Fruit fly (Drosophila melanogaster) whole organism, embryonic: ENCODE results near the gene CG10841.
A peak's percentile ranks its signal among the peaks of the same experiment; 100 is the strongest.

Source experiments
- ATbp ChIP-seq: fragments of 200-800 bp; sonication (Bioruptor generic); optimal IDR thresholded peaks from 2 replicates; lab custom pipeline; 2017; ENCODE audit warnings: missing biosample characterization, mild to moderate bottlenecking, missing genetic modification characterization, missing genetic modification reagents
- Antp ChIP-seq: fragments of 200-800 bp; sonication (Bioruptor generic); optimal IDR thresholded peaks from 3 replicates; lab custom pipeline; 2016; ENCODE audit warnings: missing biosample characterization, missing genetic modification characterization
- Atf3 ChIP-seq: fragments of 200-800 bp; sonication (Bioruptor generic); optimal IDR thresholded peaks from 3 replicates; lab custom pipeline; 2016; ENCODE audit warnings: missing biosample characterization, missing genetic modification characterization
- CG10462 ChIP-seq: fragments of 200-800 bp; sonication (Bioruptor generic); optimal IDR thresholded peaks from 2 replicates; lab custom pipeline; 2016; ENCODE audit warnings: missing biosample characterization, missing genetic modification characterization
- CG11560 ChIP-seq: fragments of 200-800 bp; sonication (Bioruptor generic); IDR thresholded peaks from 3 replicates; pipeline ENCODE4 v1.3.6; 2022; ENCODE audit warnings: missing biosample characterization, missing genetic modification characterization
- CG12744 ChIP-seq: fragments of 200-800 bp; sonication (Bioruptor generic); optimal IDR thresholded peaks from 2 replicates; lab custom pipeline; 2016; ENCODE audit warnings: missing biosample characterization, missing genetic modification characterization
- CG13424 ChIP-seq: fragments of 200-800 bp; sonication (Bioruptor generic); optimal IDR thresholded peaks from 2 replicates; lab custom pipeline; 2019; ENCODE audit warnings: missing biosample characterization, mild to moderate bottlenecking, missing genetic modification characterization, moderate library complexity
- CG1603 ChIP-seq: fragments of 200-800 bp; sonication (Bioruptor generic); optimal IDR thresholded peaks from 2 replicates; lab custom pipeline; 2019; ENCODE audit warnings: missing biosample characterization, mild to moderate bottlenecking, missing genetic modification characterization, moderate library complexity
- CG17912 ChIP-seq: fragments of 200-800 bp; sonication (Bioruptor generic); optimal IDR thresholded peaks from 2 replicates; lab custom pipeline; 2018; ENCODE audit warnings: missing biosample characterization, mild to moderate bottlenecking, missing genetic modification characterization
- CG18764 ChIP-seq: fragments of 200-800 bp; sonication (Bioruptor generic); optimal IDR thresholded peaks from 3 replicates; lab custom pipeline; 2016; ENCODE audit warnings: missing biosample characterization, missing genetic modification characterization
- CG30020 ChIP-seq: fragments of 200-800 bp; optimal IDR thresholded peaks from 2 replicates; lab custom pipeline; 2019; ENCODE audit warnings: missing biosample characterization, mild to moderate bottlenecking, missing genetic modification characterization, moderate library complexity
- CG30431 ChIP-seq: fragments of 200-800 bp; sonication (Bioruptor generic); optimal IDR thresholded peaks from 2 replicates; lab custom pipeline; 2017; ENCODE audit warnings: missing biosample characterization, missing genetic modification characterization
- CG5953 ChIP-seq: fragments of 200-800 bp; sonication (Bioruptor generic); IDR thresholded peaks from 2 replicates; pipeline ENCODE4 v1.3.6; 2022; ENCODE audit warnings: missing biosample characterization, missing genetic modification characterization
- CG7556 ChIP-seq: fragments of 200-800 bp; sonication (Bioruptor generic); optimal IDR thresholded peaks from 2 replicates; lab custom pipeline; 2017; ENCODE audit warnings: missing biosample characterization, mild to moderate bottlenecking, missing genetic modification characterization
- CG7987 ChIP-seq: fragments of 200-800 bp; sonication (Bioruptor generic); optimal IDR thresholded peaks from 2 replicates; lab custom pipeline; 2018; ENCODE audit warnings: missing biosample characterization, mild to moderate bottlenecking, missing genetic modification characterization, moderate library complexity
- CTCF ChIP-seq: fragments of 200-800 bp; sonication (Bioruptor generic); optimal IDR thresholded peaks from 2 replicates; lab custom pipeline; 2017; ENCODE audit warnings: missing biosample characterization, mild to moderate bottlenecking, missing genetic modification characterization, moderate library complexity
- Dll ChIP-seq: fragments of 200-800 bp; sonication (Bioruptor generic); IDR thresholded peaks from 4 replicates; pipeline ENCODE4 v1.3.6; 2022; ENCODE audit warnings: missing biosample characterization, missing genetic modification characterization; ENCODE audit not compliant: partially characterized antibody
- E2f1 ChIP-seq: fragments of 200-800 bp; sonication (Bioruptor generic); IDR thresholded peaks from 2 replicates; pipeline ENCODE4 v1.3.6; 2022; ENCODE audit warnings: missing biosample characterization, missing genetic modification characterization
- Gug ChIP-seq: fragments of 200-800 bp; sonication (Bioruptor generic); IDR thresholded peaks from 4 replicates; pipeline ENCODE4 v1.3.6; 2022; ENCODE audit warnings: missing biosample characterization, missing genetic modification characterization
- H2.0 ChIP-seq: fragments of 200-800 bp; sonication (Bioruptor generic); IDR thresholded peaks from 2 replicates; pipeline ENCODE4 v1.3.6; 2022; ENCODE audit warnings: missing biosample characterization, missing genetic modification characterization
- HmgZ ChIP-seq: fragments of 200-800 bp; sonication (Bioruptor generic); optimal IDR thresholded peaks from 2 replicates; lab custom pipeline; 2018; ENCODE audit warnings: missing biosample characterization, mild to moderate bottlenecking, missing genetic modification characterization
- Mes4 ChIP-seq: fragments of 200-800 bp; sonication (Bioruptor generic); optimal IDR thresholded peaks from 2 replicates; lab custom pipeline; 2016; ENCODE audit warnings: missing biosample characterization, missing genetic modification characterization
- Nf-YC ChIP-seq: fragments of 200-800 bp; optimal IDR thresholded peaks from 3 replicates; lab custom pipeline; 2019; ENCODE audit warnings: missing biosample characterization, mild to moderate bottlenecking, missing genetic modification characterization, moderate library complexity
- al ChIP-seq: fragments of 200-800 bp; sonication (Bioruptor generic); IDR thresholded peaks from 2 replicates; pipeline ENCODE4 v1.3.6; 2022; ENCODE audit warnings: missing biosample characterization, missing genetic modification characterization
- ash1 ChIP-seq: fragments of 200-800 bp; sonication (Bioruptor generic); optimal IDR thresholded peaks from 2 replicates; lab custom pipeline; 2018; ENCODE audit warnings: missing biosample characterization, mild to moderate bottlenecking, missing genetic modification characterization
- bcd ChIP-seq: fragments of 200-800 bp; sonication (Bioruptor generic); optimal IDR thresholded peaks from 2 replicates; lab custom pipeline; 2017; ENCODE audit warnings: missing biosample characterization, mild to moderate bottlenecking, missing genetic modification characterization
- cato ChIP-seq: fragments of 200-800 bp; sonication (Bioruptor generic); optimal IDR thresholded peaks from 2 replicates; lab custom pipeline; 2016; ENCODE audit warnings: missing biosample characterization, missing genetic modification characterization, borderline replicate concordance
- chif ChIP-seq, 2 experiments: fragments of 200-800 bp; sonication (Bioruptor generic); optimal IDR thresholded peaks; 3 replicates each; lab custom pipeline; 2016; ENCODE audit warnings: missing biosample characterization in 2 of 2, missing genetic modification characterization in 2 of 2
- chinmo ChIP-seq: fragments of 200-800 bp; sonication (Bioruptor generic); IDR thresholded peaks from 4 replicates; pipeline ENCODE4 v1.3.6; 2022; ENCODE audit warnings: missing biosample characterization, missing genetic modification characterization; ENCODE audit not compliant: partially characterized antibody
- ewg ChIP-seq: fragments of 200-800 bp; sonication (Bioruptor generic); optimal IDR thresholded peaks from 3 replicates; lab custom pipeline; 2017; ENCODE audit warnings: mild to moderate bottlenecking, missing biosample characterization, missing genetic modification reagents, missing genetic modification characterization
- eyg ChIP-seq: fragments of 200-800 bp; sonication (Bioruptor generic); optimal IDR thresholded peaks from 3 replicates; lab custom pipeline; 2016; ENCODE audit warnings: missing biosample characterization, missing genetic modification characterization
- grau ChIP-seq: fragments of 200-800 bp; optimal IDR thresholded peaks from 3 replicates; lab custom pipeline; 2019; ENCODE audit warnings: missing biosample characterization, mild to moderate bottlenecking, missing genetic modification characterization, moderate library complexity
- ham ChIP-seq: fragments of 200-800 bp; sonication (Bioruptor generic); IDR thresholded peaks from 2 replicates; pipeline ENCODE4 v1.3.6; 2022; ENCODE audit warnings: missing biosample characterization, missing genetic modification characterization
- hb ChIP-seq: fragments of 200-800 bp; sonication (Bioruptor generic); IDR thresholded peaks from 3 replicates; pipeline ENCODE4 v1.3.6; 2022; ENCODE audit warnings: missing biosample characterization, missing genetic modification characterization; ENCODE audit not compliant: partially characterized antibody
- hth ChIP-seq: fragments of >200 bp; optimal IDR thresholded peaks from 2 replicates; lab custom pipeline; 2017; ENCODE audit warnings: inconsistent platforms
- jigr1 ChIP-seq: fragments of 200-800 bp; sonication (Bioruptor generic); IDR thresholded peaks from 3 replicates; pipeline ENCODE4 v1.3.6; 2022; ENCODE audit warnings: missing biosample characterization, missing genetic modification characterization
- kah ChIP-seq: fragments of 200-800 bp; sonication (Bioruptor generic); optimal IDR thresholded peaks from 2 replicates; lab custom pipeline; 2018; ENCODE audit warnings: missing biosample characterization, mild to moderate bottlenecking, missing genetic modification characterization
- kni ChIP-seq: fragments of 200-800 bp; sonication (Bioruptor generic); optimal IDR thresholded peaks from 3 replicates; lab custom pipeline; 2017; ENCODE audit warnings: mild to moderate bottlenecking, missing biosample characterization, missing genetic modification reagents, missing genetic modification characterization
- lab ChIP-seq: fragments of 200-800 bp; sonication (Bioruptor generic); optimal IDR thresholded peaks from 3 replicates; lab custom pipeline; 2017; ENCODE audit warnings: missing biosample characterization, missing genetic modification characterization, mild to moderate bottlenecking, moderate library complexity, missing genetic modification reagents
- maf-S ChIP-seq: fragments of 200-800 bp; sonication (Bioruptor generic); optimal IDR thresholded peaks from 2 replicates; lab custom pipeline; 2016; ENCODE audit warnings: missing biosample characterization, missing genetic modification characterization
- odd ChIP-seq: fragments of 200-800 bp; sonication (Bioruptor generic); optimal IDR thresholded peaks from 2 replicates; lab custom pipeline; 2017; ENCODE audit warnings: missing biosample characterization, mild to moderate bottlenecking, missing genetic modification characterization
- org-1 ChIP-seq: fragments of 200-800 bp; sonication (Bioruptor generic); optimal IDR thresholded peaks from 2 replicates; lab custom pipeline; 2017; ENCODE audit warnings: missing biosample characterization, missing genetic modification characterization
- phol ChIP-seq: fragments of 200-800 bp; sonication (Bioruptor generic); optimal IDR thresholded peaks from 3 replicates; lab custom pipeline; 2018; ENCODE audit warnings: missing biosample characterization, mild to moderate bottlenecking, missing genetic modification characterization, moderate library complexity
- psq ChIP-seq: fragments of 200-800 bp; sonication (Bioruptor generic); optimal IDR thresholded peaks from 2 replicates; lab custom pipeline; 2017; ENCODE audit warnings: missing biosample characterization, missing genetic modification characterization
- schlank ChIP-seq: fragments of 200-800 bp; sonication (Bioruptor generic); optimal IDR thresholded peaks from 2 replicates; lab custom pipeline; 2018; ENCODE audit warnings: missing biosample characterization, mild to moderate bottlenecking, missing genetic modification characterization
- sna ChIP-seq: fragments of 200-800 bp; sonication (Bioruptor generic); IDR thresholded peaks from 2 replicates; pipeline ENCODE4 v1.3.6; 2022; ENCODE audit warnings: missing biosample characterization, missing genetic modification characterization; ENCODE audit not compliant: partially characterized antibody
- sug ChIP-seq: fragments of 200-800 bp; optimal IDR thresholded peaks from 2 replicates; lab custom pipeline; 2019; ENCODE audit warnings: missing biosample characterization, mild to moderate bottlenecking, missing genetic modification characterization, moderate library complexity
- toy ChIP-seq: fragments of 200-800 bp; sonication (Bioruptor generic); IDR thresholded peaks from 2 replicates; pipeline ENCODE4 v1.3.6; 2022; ENCODE audit warnings: missing biosample characterization, missing genetic modification characterization
- twi ChIP-seq: fragments of 200-800 bp; optimal IDR thresholded peaks from 2 replicates; lab custom pipeline; 2019; ENCODE audit warnings: missing biosample characterization, mild to moderate bottlenecking, missing genetic modification characterization, moderate library complexity
- vnd ChIP-seq: fragments of 200-800 bp; sonication (Bioruptor generic); IDR thresholded peaks from 3 replicates; pipeline ENCODE4 v1.3.6; 2022; ENCODE audit warnings: missing biosample characterization, missing genetic modification characterization; ENCODE audit not compliant: partially characterized antibody

The CG10841 gene

dm6 chr3R:13683624-13684568, 52.2 kb downstream of the CG10841 start, which contains the start of gene flfl (continued):
- TF ChIP-seq phol (tag; lab: Kevin White, UChicago), result peak; percentile 98
- no peak for TF ChIP-seq CG10462 (GFP tag; lab: Kevin White, UChicago)
- no peak for TF ChIP-seq vnd (GFP tag; lab: Robert Waterston, UW)
- TF ChIP-seq twi (tag; lab: Kevin White, UChicago), result no peak
- peak; percentile 12 for TF ChIP-seq kah (GFP tag; lab: Kevin White, UChicago)
- no peak for TF ChIP-seq hb (GFP tag; lab: Robert Waterston, UW)
- no peak for TF ChIP-seq sna (GFP tag; lab: Robert Waterston, UW)
- TF ChIP-seq CG5953 (GFP tag; lab: Robert Waterston, UW), result no peak
- TF ChIP-seq chif (GFP tag; optimal IDR thresholded peaks at IDR 0.05; lab: Kevin White, UChicago), result no peak
- TF ChIP-seq CTCF (GFP tag; lab: Kevin White, UChicago), result peak; percentile 22
- TF ChIP-seq chinmo (GFP tag; lab: Robert Waterston, UW), result no peak
- TF ChIP-seq CG30020 (tag; lab: Kevin White, UChicago), result peak; percentile 47
- peak; percentile 3 for TF ChIP-seq eyg (GFP tag; lab: Kevin White, UChicago)
- no peak; the same call in 3 of the 4 replicates for TF ChIP-seq Gug (GFP tag; lab: Robert Waterston, UW)
- TF ChIP-seq schlank (tag; lab: Kevin White, UChicago), result no peak
- TF ChIP-seq org-1, result no peak
- peak; percentile 78 for TF ChIP-seq CG1603 (tag; lab: Kevin White, UChicago)
- TF ChIP-seq ham, result no peak
- no peak for TF ChIP-seq CG30431
- peak; percentile 31 for TF ChIP-seq Atf3 (GFP tag; lab: Kevin White, UChicago)
- no peak for TF ChIP-seq hth (lab: Kevin White, UChicago)
- TF ChIP-seq Nf-YC, result no peak
- TF ChIP-seq jigr1 (GFP tag; lab: Robert Waterston, UW), result no peak
- peak; percentile 24 for TF ChIP-seq maf-S (GFP tag; lab: Kevin White, UChicago)
- TF ChIP-seq H2.0, result no peak
- TF ChIP-seq bcd, result peak; percentile 29
- TF ChIP-seq ATbp (GFP tag; lab: Kevin White, UChicago), result no peak
- no peak for TF ChIP-seq odd (GFP tag; lab: Kevin White, UChicago)
- no peak for TF ChIP-seq cato (GFP tag; lab: Kevin White, UChicago)
- no peak for TF ChIP-seq CG13424 (tag; lab: Kevin White, UChicago)
- no peak for TF ChIP-seq Dll (GFP tag; lab: Robert Waterston, UW)
- no peak for TF ChIP-seq Antp (GFP tag; lab: Kevin White, UChicago)
- peak; percentile 35 for TF ChIP-seq CG18764 (GFP tag; lab: Kevin White, UChicago)
- TF ChIP-seq sug, result peak; percentile 61
- no peak for TF ChIP-seq CG12744 (GFP tag; lab: Kevin White, UChicago)
- TF ChIP-seq grau (tag; lab: Kevin White, UChicago), result no peak
- no peak for TF ChIP-seq al (GFP tag; lab: Robert Waterston, UW)
- peak; percentile 26 for TF ChIP-seq ewg (GFP tag; lab: Kevin White, UChicago)
- TF ChIP-seq CG17912 (GFP tag; lab: Kevin White, UChicago), result no peak
- no peak for TF ChIP-seq Mes4 (GFP tag; lab: Kevin White, UChicago)
- no peak for TF ChIP-seq E2f1 (GFP tag; lab: Robert Waterston, UW)
- peak; percentile 87 for TF ChIP-seq kni
- no peak for TF ChIP-seq CG11560 (tag; lab: Robert Waterston, UW)
- TF ChIP-seq CG7987 (GFP tag; lab: Kevin White, UChicago), result peak; percentile 74
- TF ChIP-seq psq (GFP tag; lab: Kevin White, UChicago), result no peak
- no peak for TF ChIP-seq ash1 (GFP tag; lab: Kevin White, UChicago)
- TF ChIP-seq HmgZ (tag; lab: Kevin White, UChicago), result peak; percentile 70
- TF ChIP-seq CG7556 (GFP tag; lab: Kevin White, UChicago), result peak; percentile 9
- TF ChIP-seq toy (GFP tag; lab: Robert Waterston, UW), result no peak
- TF ChIP-seq lab (GFP tag; lab: Kevin White, UChicago), result peak; percentile 35
